Worm (Caenorhabditis elegans): Measurements from ENCODE around the gene srj-8.

The srj-8 gene

ce11 chrV:3242984-3243383 is 4.6 kb upstream of the srj-8 start, which contains the start of gene gst-23:
Gene gst-23, plus strand, starts transcription at chrV:3243284.
- TF ChIP-seq R02D3.7 (tag; optimal IDR thresholded peaks at IDR 0.05) = no peak

- no peak for TF ChIP-seq nhr-237 (tag; optimal IDR thresholded peaks at IDR 0.05)
- TF ChIP-seq egl-27 (tag; optimal IDR thresholded peaks at IDR 0.05) = no peak
- TF ChIP-seq fkh-2 (tag; optimal IDR thresholded peaks at IDR 0.05) = no peak
- TF ChIP-seq nhr-67 (tag; optimal IDR thresholded peaks at IDR 0.05) = no peak
- TF ChIP-seq nhr-77 (tag; optimal IDR thresholded peaks at IDR 0.05) = no peak
- TF ChIP-seq snpc-4 (tag; optimal IDR thresholded peaks at IDR 0.05) = no peak
- no peak for TF ChIP-seq ama-1 (optimal IDR thresholded peaks at IDR 0.05)
- no peak for TF ChIP-seq R02D3.7 (tag; optimal IDR thresholded peaks at IDR 0.05)
- TF ChIP-seq fos-1 (tag; optimal IDR thresholded peaks at IDR 0.05) = no peak
- TF ChIP-seq elt-1 (tag; optimal IDR thresholded peaks at IDR 0.05) = no peak
- TF ChIP-seq zag-1 (tag; optimal IDR thresholded peaks at IDR 0.05) = no peak
- no peak for TF ChIP-seq ceh-82 (tag; optimal IDR thresholded peaks at IDR 0.05)
- no peak for TF ChIP-seq ztf-4 (tag; optimal IDR thresholded peaks at IDR 0.05)
- no peak for TF ChIP-seq mdl-1 (tag; optimal IDR thresholded peaks at IDR 0.05)
- TF ChIP-seq lin-15B (tag; optimal IDR thresholded peaks at IDR 0.05) = no peak
- TF ChIP-seq unc-62 (GFP tag; optimal IDR thresholded peaks at IDR 0.05) = no peak
- TF ChIP-seq eor-1 (tag; optimal IDR thresholded peaks at IDR 0.05) = no peak
These were observed 2.9 kb upstream of the srj-8 start, which contains the start of gene srj-7 for ce11 chrV:3244703-3245102. Gene srj-7, plus strand, starts transcription at chrV:3245003.

ce11 chrV:3250153-3250552 is 2.5 kb downstream of the srj-8 start, which contains the start of gene T28A11.13:
Gene T28A11.13, minus strand, starts transcription at chrV:3250253.
- TF ChIP-seq fkh-2 (tag; optimal IDR thresholded peaks at IDR 0.05) = no peak
- no peak for TF ChIP-seq pqm-1 (tag; optimal IDR thresholded peaks at IDR 0.05)
- no peak for TF ChIP-seq mml-1 (tag; optimal IDR thresholded peaks at IDR 0.05)
- no peak for TF ChIP-seq egl-27 (tag; optimal IDR thresholded peaks at IDR 0.05)
- TF ChIP-seq skn-1 (tag; optimal IDR thresholded peaks at IDR 0.05) = no peak
- TF ChIP-seq elt-3 (tag; optimal IDR thresholded peaks at IDR 0.05) = no peak
- no peak for TF ChIP-seq ceh-82 (tag; optimal IDR thresholded peaks at IDR 0.05)
- no peak for TF ChIP-seq unc-39 (tag; optimal IDR thresholded peaks at IDR 0.05)
- no peak for TF ChIP-seq elt-2 (tag; optimal IDR thresholded peaks at IDR 0.05)
- no peak for TF ChIP-seq eor-1 (tag; optimal IDR thresholded peaks at IDR 0.05)
- no peak for TF ChIP-seq nhr-237 (tag; optimal IDR thresholded peaks at IDR 0.05)
- no peak for TF ChIP-seq nhr-12 (tag; optimal IDR thresholded peaks at IDR 0.05)
- TF ChIP-seq ama-1 (optimal IDR thresholded peaks at IDR 0.05) = no peak
- no peak for TF ChIP-seq ceh-28 (tag; optimal IDR thresholded peaks at IDR 0.05)
- TF ChIP-seq nhr-43 (tag; optimal IDR thresholded peaks at IDR 0.05; ENCODE audit: poor library complexity, severe bottlenecking) = no peak

ce11 chrV:3256051-3256450 is 8.4 kb downstream of the srj-8 start, which contains the start of gene srt-63:
Gene srt-63, minus strand, starts transcription at chrV:3256151.
- TF ChIP-seq mdl-1 (tag; optimal IDR thresholded peaks at IDR 0.05) = no peak
- no peak for TF ChIP-seq nhr-25 (tag; optimal IDR thresholded peaks at IDR 0.05)
- no peak for TF ChIP-seq nhr-237 (tag; optimal IDR thresholded peaks at IDR 0.05)
- TF ChIP-seq ztf-11 (tag; optimal IDR thresholded peaks at IDR 0.05) = no peak
- no peak for TF ChIP-seq nhr-23 (tag; optimal IDR thresholded peaks at IDR 0.05)
- TF ChIP-seq ztf-4 (tag; optimal IDR thresholded peaks at IDR 0.05) = no peak
- no peak for TF ChIP-seq nhr-77 (tag; optimal IDR thresholded peaks at IDR 0.05)
- TF ChIP-seq aly-2 (tag; optimal IDR thresholded peaks at IDR 0.05) = no peak
- TF ChIP-seq unc-62 (GFP tag; optimal IDR thresholded peaks at IDR 0.05) = no peak
- no peak for TF ChIP-seq fos-1 (tag; optimal IDR thresholded peaks at IDR 0.05)
- no peak for TF ChIP-seq nhr-76 (tag; optimal IDR thresholded peaks at IDR 0.05)

- TF ChIP-seq nhr-43 (tag; optimal IDR thresholded peaks at IDR 0.05; ENCODE audit: poor library complexity, severe bottlenecking) (no peak), elt-3 (tag; optimal IDR thresholded peaks at IDR 0.05) (no peak), nhr-237 (tag; optimal IDR thresholded peaks at IDR 0.05) (no peak), ztf-11 (tag; optimal IDR thresholded peaks at IDR 0.05) (no peak)
These were observed 9.2 kb downstream of the srj-8 start for ce11 chrV:3256809-3257208.

ce11 chrV:3257277-3257676 is 9.7 kb downstream of the srj-8 start, which contains the start of gene T28A11.22:
Gene T28A11.22, plus strand, starts transcription at chrV:3257577.
- TF ChIP-seq ztf-11 (tag; optimal IDR thresholded peaks at IDR 0.05) (no peak), fkh-10 (GFP tag; optimal IDR thresholded peaks at IDR 0.05) (no peak), ceh-28 (tag; optimal IDR thresholded peaks at IDR 0.05) (no peak), egl-5 (tag; optimal IDR thresholded peaks at IDR 0.05) (no peak), lsy-12 (tag; optimal IDR thresholded peaks at IDR 0.05) (no peak), unc-39 (tag; optimal IDR thresholded peaks at IDR 0.05) (no peak), nhr-237 (tag; optimal IDR thresholded peaks at IDR 0.05) (no peak), mdl-1 (tag; optimal IDR thresholded peaks at IDR 0.05) (no peak), nhr-12 (tag; optimal IDR thresholded peaks at IDR 0.05) (no peak), sea-2 (GFP tag; optimal IDR thresholded peaks at IDR 0.05) (no peak), lin-15B (tag; optimal IDR thresholded peaks at IDR 0.05) (no peak), ceh-82 (tag; optimal IDR thresholded peaks at IDR 0.05) (no peak), nhr-76 (tag; optimal IDR thresholded peaks at IDR 0.05) (no peak), snpc-4 (tag; optimal IDR thresholded peaks at IDR 0.05) (no peak), ama-1 (optimal IDR thresholded peaks at IDR 0.05) (no peak), egl-27 (tag; optimal IDR thresholded peaks at IDR 0.05) (no peak), ztf-4 (tag; optimal IDR thresholded peaks at IDR 0.05) (no peak), mml-1 (tag; optimal IDR thresholded peaks at IDR 0.05) (no peak)

Data from whole organism, L3 larva.